Fruit fly (Drosophila melanogaster) whole organism, embryonic: ENCODE data around the gene CG6726.

Experiments
- Ada2b ChIP-seq: fragments of 200-800 bp; sonication (Bioruptor generic); IDR thresholded peaks from 2 replicates; pipeline ENCODE4 v1.3.6; 2022; ENCODE audit warnings: missing biosample characterization, missing genetic modification characterization
- Atf6 ChIP-seq: fragments of 200-800 bp; sonication (Bioruptor generic); IDR thresholded peaks from 2 replicates; pipeline ENCODE4 v1.3.6; 2022; ENCODE audit warnings: missing biosample characterization, missing genetic modification characterization
- Blimp-1 ChIP-seq: fragments of 200-800 bp; sonication (Bioruptor generic); optimal IDR thresholded peaks from 3 replicates; lab custom pipeline; 2018; ENCODE audit warnings: missing biosample characterization, missing genetic modification characterization, mild to moderate bottlenecking, moderate library complexity, missing genetic modification reagents
- CG10366 ChIP-seq: fragments of 200-800 bp; sonication (Bioruptor generic); IDR thresholded peaks from 2 replicates; pipeline ENCODE4 v1.3.6; 2022; ENCODE audit warnings: missing biosample characterization, missing genetic modification characterization
- CG11247 ChIP-seq: fragments of 200-800 bp; sonication (Bioruptor generic); IDR thresholded peaks from 2 replicates; pipeline ENCODE4 v1.3.6; 2022; ENCODE audit warnings: missing biosample characterization, missing genetic modification characterization
- CG11723 ChIP-seq: fragments of 200-800 bp; sonication (Bioruptor generic); optimal IDR thresholded peaks from 2 replicates; lab custom pipeline; 2017; ENCODE audit warnings: missing biosample characterization, mild to moderate bottlenecking, missing genetic modification characterization
- CG12219 ChIP-seq: fragments of 200-800 bp; sonication (Bioruptor generic); optimal IDR thresholded peaks from 3 replicates; lab custom pipeline; 2018; ENCODE audit warnings: missing biosample characterization, mild to moderate bottlenecking, missing genetic modification characterization
- CG1233 ChIP-seq: fragments of 200-800 bp; sonication (Bioruptor generic); optimal IDR thresholded peaks from 4 replicates; lab custom pipeline; 2018; ENCODE audit warnings: missing biosample characterization, mild to moderate bottlenecking, missing genetic modification characterization
- CG13123 ChIP-seq: fragments of 200-800 bp; sonication (Bioruptor generic); optimal IDR thresholded peaks from 2 replicates; lab custom pipeline; 2016; ENCODE audit warnings: missing biosample characterization, missing genetic modification characterization
- CG16863 ChIP-seq: fragments of 200-800 bp; sonication (Bioruptor generic); optimal IDR thresholded peaks from 3 replicates; lab custom pipeline; 2016; ENCODE audit warnings: missing biosample characterization, missing genetic modification characterization
- CG17361 ChIP-seq: fragments of 200-800 bp; sonication (Bioruptor generic); IDR thresholded peaks from 3 replicates; pipeline ENCODE4 v1.3.6; 2022; ENCODE audit warnings: missing biosample characterization, missing genetic modification characterization
- CG17829 ChIP-seq: fragments of 200-800 bp; optimal IDR thresholded peaks from 2 replicates; lab custom pipeline; 2019; ENCODE audit warnings: missing biosample characterization, mild to moderate bottlenecking, missing genetic modification characterization, moderate library complexity
- CG18011 ChIP-seq: fragments of 200-800 bp; sonication (Bioruptor generic); optimal IDR thresholded peaks from 2 replicates; lab custom pipeline; 2017; ENCODE audit warnings: missing biosample characterization, missing genetic modification characterization, mild to moderate bottlenecking, moderate library complexity, missing genotype
- CG1832 ChIP-seq: fragments of 200-800 bp; sonication (Bioruptor generic); optimal IDR thresholded peaks from 2 replicates; lab custom pipeline; 2017; ENCODE audit warnings: missing biosample characterization, mild to moderate bottlenecking, missing genetic modification characterization, inconsistent platforms
- CG18764 ChIP-seq: fragments of 200-800 bp; sonication (Bioruptor generic); optimal IDR thresholded peaks from 3 replicates; lab custom pipeline; 2016; ENCODE audit warnings: missing biosample characterization, missing genetic modification characterization
- CG31388 ChIP-seq: fragments of 200-800 bp; sonication (Bioruptor generic); optimal IDR thresholded peaks from 2 replicates; lab custom pipeline; 2016; ENCODE audit warnings: missing biosample characterization, missing genetic modification characterization
- CG34224 ChIP-seq: fragments of 200-800 bp; sonication (Bioruptor generic); IDR thresholded peaks from 3 replicates; pipeline ENCODE4 v1.3.6; 2022; ENCODE audit warnings: missing biosample characterization, missing genetic modification characterization; ENCODE audit not compliant: partially characterized antibody
- CG3838 ChIP-seq: fragments of 200-800 bp; sonication (Bioruptor generic); optimal IDR thresholded peaks from 3 replicates; lab custom pipeline; 2016; ENCODE audit warnings: missing biosample characterization, missing genetic modification characterization
- CG4707 ChIP-seq: fragments of 200-800 bp; sonication (Bioruptor generic); optimal IDR thresholded peaks from 2 replicates; lab custom pipeline; 2018; ENCODE audit warnings: missing biosample characterization, mild to moderate bottlenecking, missing genetic modification characterization, moderate library complexity
- CG6272 ChIP-seq: fragments of 200-800 bp; sonication (Bioruptor generic); IDR thresholded peaks from 2 replicates; pipeline ENCODE4 v1.3.6; 2022; ENCODE audit warnings: missing biosample characterization, missing genetic modification characterization
- CG7839 ChIP-seq: fragments of 200-800 bp; sonication (Bioruptor generic); optimal IDR thresholded peaks from 3 replicates; lab custom pipeline; 2018; ENCODE audit warnings: missing biosample characterization, mild to moderate bottlenecking, missing genetic modification characterization, moderate library complexity
- CG9609 ChIP-seq: fragments of 200-800 bp; sonication (Bioruptor generic); optimal IDR thresholded peaks from 3 replicates; lab custom pipeline; 2016; ENCODE audit warnings: missing biosample characterization, missing genetic modification characterization
- CTCF ChIP-seq: fragments of 200-800 bp; sonication (Bioruptor generic); optimal IDR thresholded peaks from 2 replicates; lab custom pipeline; 2017; ENCODE audit warnings: missing biosample characterization, mild to moderate bottlenecking, missing genetic modification characterization, moderate library complexity
- Chrac-16 ChIP-seq: fragments of 200-800 bp; sonication (Bioruptor generic); optimal IDR thresholded peaks from 3 replicates; lab custom pipeline; 2016; ENCODE audit warnings: missing biosample characterization, missing genetic modification characterization
- Fer2 ChIP-seq: fragments of 200-800 bp; sonication (Bioruptor generic); optimal IDR thresholded peaks from 2 replicates; lab custom pipeline; 2018; ENCODE audit warnings: missing biosample characterization, mild to moderate bottlenecking, missing genetic modification characterization, moderate library complexity
- Gsc ChIP-seq: fragments of 200-800 bp; sonication (Bioruptor generic); IDR thresholded peaks from 2 replicates; pipeline ENCODE4 v1.3.6; 2022; ENCODE audit warnings: missing biosample characterization, missing genetic modification characterization
- Hand ChIP-seq: fragments of 200-800 bp; sonication (Bioruptor generic); optimal IDR thresholded peaks from 2 replicates; lab custom pipeline; 2017; ENCODE audit warnings: mild to moderate bottlenecking, missing biosample characterization, missing genetic modification reagents, missing genetic modification characterization
- Hey ChIP-seq: fragments of 200-800 bp; sonication (Bioruptor generic); optimal IDR thresholded peaks from 3 replicates; lab custom pipeline; 2018; ENCODE audit warnings: missing biosample characterization, mild to moderate bottlenecking, missing genetic modification characterization
- Hsf ChIP-seq: fragments of 200-800 bp; sonication (Bioruptor generic); optimal IDR thresholded peaks from 3 replicates; lab custom pipeline; 2016; ENCODE audit warnings: missing biosample characterization, missing genetic modification characterization
- Mes4 ChIP-seq: fragments of 200-800 bp; sonication (Bioruptor generic); optimal IDR thresholded peaks from 2 replicates; lab custom pipeline; 2016; ENCODE audit warnings: missing biosample characterization, missing genetic modification characterization
- Oli ChIP-seq: fragments of 200-800 bp; sonication (Bioruptor generic); optimal IDR thresholded peaks from 2 replicates; lab custom pipeline; 2018; ENCODE audit warnings: missing biosample characterization, mild to moderate bottlenecking, missing genetic modification characterization, moderate library complexity
- Optix ChIP-seq: fragments of 200-800 bp; sonication (Bioruptor generic); IDR thresholded peaks from 3 replicates; pipeline ENCODE4 v1.3.6; 2022; ENCODE audit warnings: missing biosample characterization, missing genetic modification characterization
- ase ChIP-seq: fragments of 200-800 bp; sonication (Bioruptor generic); IDR thresholded peaks from 3 replicates; pipeline ENCODE4 v1.3.6; 2022; ENCODE audit warnings: missing biosample characterization, missing genetic modification characterization
- dan ChIP-seq: fragments of 200-800 bp; sonication (Bioruptor generic); IDR thresholded peaks from 2 replicates; pipeline ENCODE4 v1.3.6; 2022; ENCODE audit warnings: missing biosample characterization, missing genetic modification characterization
- dmrt11E ChIP-seq: fragments of 200-800 bp; sonication (Bioruptor generic); optimal IDR thresholded peaks from 3 replicates; lab custom pipeline; 2018; ENCODE audit warnings: missing biosample characterization, mild to moderate bottlenecking, missing genetic modification characterization, moderate library complexity
- dpn ChIP-seq, 2 experiments: fragments of 200-800 bp; sonication (Bioruptor generic); optimal IDR thresholded peaks; 3 replicates each; lab custom pipeline; 2016; ENCODE audit warnings: missing biosample characterization in 2 of 2, missing genetic modification characterization in 2 of 2
- ewg ChIP-seq: fragments of 200-800 bp; sonication (Bioruptor generic); optimal IDR thresholded peaks from 3 replicates; lab custom pipeline; 2017; ENCODE audit warnings: mild to moderate bottlenecking, missing biosample characterization, missing genetic modification reagents, missing genetic modification characterization
- exex ChIP-seq: fragments of 200-800 bp; sonication (Bioruptor generic); optimal IDR thresholded peaks from 4 replicates; lab custom pipeline; 2018; ENCODE audit warnings: missing biosample characterization, mild to moderate bottlenecking, missing genetic modification characterization, moderate library complexity
- hkb ChIP-seq, 2 experiments: fragments of 200-800 bp in 1 of 2; fragments of >200 bp in 1 of 2; sonication (Bioruptor generic) in 1 of 2; IDR thresholded peaks in 1 of 2; optimal IDR thresholded peaks in 1 of 2; 2 replicates each; pipeline versions ENCODE4 v1.3.6 to Lab custom; 2017 to 2022; ENCODE audit warnings: missing biosample characterization in 1 of 2, missing genetic modification characterization in 1 of 2
- inv ChIP-seq: fragments of 200-800 bp; sonication (Bioruptor generic); IDR thresholded peaks from 2 replicates; pipeline ENCODE4 v1.3.6; 2022; ENCODE audit warnings: missing biosample characterization, missing genetic modification characterization; ENCODE audit not compliant: partially characterized antibody
- mam ChIP-seq: fragments of 200-800 bp; sonication (Bioruptor generic); optimal IDR thresholded peaks from 3 replicates; lab custom pipeline; 2016; ENCODE audit warnings: missing biosample characterization, missing genetic modification characterization
- odd ChIP-seq: fragments of 200-800 bp; sonication (Bioruptor generic); optimal IDR thresholded peaks from 2 replicates; lab custom pipeline; 2017; ENCODE audit warnings: missing biosample characterization, mild to moderate bottlenecking, missing genetic modification characterization
- org-1 ChIP-seq: fragments of 200-800 bp; sonication (Bioruptor generic); optimal IDR thresholded peaks from 2 replicates; lab custom pipeline; 2017; ENCODE audit warnings: missing biosample characterization, missing genetic modification characterization
- otp ChIP-seq: fragments of 200-800 bp; sonication (Bioruptor generic); IDR thresholded peaks from 3 replicates; pipeline ENCODE4, ENCODE4 v1.3.6; 2022; ENCODE audit warnings: missing biosample characterization, missing genetic modification characterization
- phol ChIP-seq: fragments of 200-800 bp; sonication (Bioruptor generic); optimal IDR thresholded peaks from 3 replicates; lab custom pipeline; 2018; ENCODE audit warnings: missing biosample characterization, mild to moderate bottlenecking, missing genetic modification characterization, moderate library complexity
- sens ChIP-seq: fragments of 200-800 bp; sonication (Bioruptor generic); peaks from one replicate; lab custom pipeline; 2016; ENCODE audit warnings: missing biosample characterization, missing genetic modification characterization
- slbo ChIP-seq: fragments of 200-800 bp; sonication (Bioruptor generic); IDR thresholded peaks from 2 replicates; pipeline ENCODE4 v1.3.6; 2022; ENCODE audit warnings: missing biosample characterization, missing genetic modification characterization
- sr ChIP-seq: fragments of 200-800 bp; sonication (Bioruptor generic); IDR thresholded peaks from 3 replicates; pipeline ENCODE4 v1.3.6; 2022; ENCODE audit warnings: missing biosample characterization, missing genetic modification characterization
- trem ChIP-seq: fragments of 200-800 bp; optimal IDR thresholded peaks from 3 replicates; lab custom pipeline; 2019; ENCODE audit warnings: missing biosample characterization, mild to moderate bottlenecking, missing genetic modification characterization, moderate library complexity
- yki ChIP-seq: fragments of >200 bp; optimal IDR thresholded peaks from 3 replicates; lab custom pipeline; 2018
- zen2 ChIP-seq: fragments of 200-800 bp; sonication (Bioruptor generic); IDR thresholded peaks from 3 replicates; pipeline ENCODE4 v1.3.6; 2022; ENCODE audit warnings: missing biosample characterization, missing genetic modification characterization; ENCODE audit not compliant: partially characterized antibody

Gene CG6726

dm6 chr3R:23067209-23067826, 24.2 kb upstream of the CG6726 start, which contains the start of gene CG17111 (continued):
- TF ChIP-seq sens (GFP tag; lab: Kevin White, UChicago) (peak; percentile 75), CG7839 (tag; lab: Kevin White, UChicago) (peak; percentile 59), yki (lab: Kevin White, UChicago) (no peak), org-1 (GFP tag; lab: Kevin White, UChicago) (no peak), Ada2b (GFP tag; lab: Robert Waterston, UW) (0 out of 2 replicates have a peak, but pooled peaks have one; percentile 18), CG17829 (tag; lab: Kevin White, UChicago) (no peak), CG18764 (GFP tag; lab: Kevin White, UChicago) (no peak), inv (GFP tag; lab: Robert Waterston, UW) (no peak), CG16863 (no peak), ewg (peak; percentile 9), Atf6 (GFP tag; lab: Robert Waterston, UW) (no peak), CG12219 (no peak), CG17361 (no peak; the same call in 2 of the 3 replicates), Gsc (GFP tag; lab: Robert Waterston, UW) (no peak), CG31388 (GFP tag; lab: Kevin White, UChicago) (no peak), dan (GFP tag; lab: Robert Waterston, UW) (no peak), Optix (no peak), Fer2 (tag; lab: Kevin White, UChicago) (no peak), CG1832 (no peak), exex (tag; lab: Kevin White, UChicago) (no peak), CG13123 (no peak), hkb (optimal IDR thresholded peaks at IDR 0.05; lab: Kevin White, UChicago) (no peak), hkb (GFP tag; IDR thresholded peaks at IDR 0.05; lab: Robert Waterston, UW) (peak; percentile 38; the same call in 1 of the 2 replicates), CG34224 (GFP tag; lab: Robert Waterston, UW) (no peak), CG10366 (GFP tag; lab: Robert Waterston, UW) (no peak), CG3838 (no peak), CG1233 (GFP tag; lab: Kevin White, UChicago) (peak; percentile 4), Chrac-16 (GFP tag; lab: Kevin White, UChicago) (no peak), CG4707 (GFP tag; lab: Kevin White, UChicago) (no peak), zen2 (GFP tag; lab: Robert Waterston, UW) (no peak), sr (GFP tag; lab: Robert Waterston, UW) (no peak), CG11247 (no peak), CG11723 (GFP tag; lab: Kevin White, UChicago) (no peak), trem (tag; lab: Kevin White, UChicago) (no peak), CTCF (no peak), odd (GFP tag; lab: Kevin White, UChicago) (no peak), Mes4 (GFP tag; lab: Kevin White, UChicago) (no peak), dmrt11E (tag; lab: Kevin White, UChicago) (no peak), phol (tag; lab: Kevin White, UChicago) (peak; percentile 60), CG18011 (no peak), Hey (tag; lab: Kevin White, UChicago) (no peak), slbo (GFP tag; lab: Robert Waterston, UW) (0 out of 2 replicates have a peak, but pooled peaks have one; percentile 11), CG9609 (GFP tag; lab: Kevin White, UChicago) (no peak), dpn (GFP tag; optimal IDR thresholded peaks at IDR 0.05; lab: Kevin White, UChicago) (peak in 1 of 2 experiments; percentile 53), Hand (GFP tag; lab: Kevin White, UChicago) (no peak), Oli (tag; lab: Kevin White, UChicago) (peak; percentile 62), Hsf (GFP tag; lab: Kevin White, UChicago) (peak; percentile 18), ase (GFP tag; lab: Robert Waterston, UW) (no peak), mam (no peak), Blimp-1 (GFP tag; lab: Kevin White, UChicago) (peak; percentile 38), CG6272 (no peak), otp (GFP tag; lab: Robert Waterston, UW) (no peak)
